Worm (Caenorhabditis elegans) whole organism, midembryonic: ENCODE data around the gene T25B2.4.

Experiments used
- flt-1 ChIP-seq: fragments of 200-800 bp; sonication (Bioruptor generic); IDR thresholded peaks from 2 replicates; pipeline ENCODE4 v1.3.6; 2022; ENCODE audit warnings: missing genetic modification characterization, missing compliant biosample characterization
- med-1 ChIP-seq: sonication (generic microtip); optimal IDR thresholded peaks from 2 replicates; lab custom pipeline; 2017; ENCODE audit warnings: missing genetic modification characterization, mild to moderate bottlenecking, missing compliant biosample characterization, antibody characterized with exemption, missing genetic modification reagents; ENCODE audit not compliant: insufficient read depth
- ref-1 ChIP-seq: fragments of 200-800 bp; sonication (Bioruptor generic); conservative IDR thresholded peaks from 2 replicates; pipeline ENCODE4 v1.3.6; 2022; ENCODE audit warnings: missing genetic modification reagents, missing genetic modification characterization, missing compliant biosample characterization
- ztf-23 ChIP-seq: fragments of 200-800 bp; sonication (Bioruptor generic); IDR thresholded peaks from 2 replicates; pipeline ENCODE4 v1.3.6; 2022; ENCODE audit warnings: missing genetic modification reagents, missing genetic modification characterization, missing compliant biosample characterization

DNA sequence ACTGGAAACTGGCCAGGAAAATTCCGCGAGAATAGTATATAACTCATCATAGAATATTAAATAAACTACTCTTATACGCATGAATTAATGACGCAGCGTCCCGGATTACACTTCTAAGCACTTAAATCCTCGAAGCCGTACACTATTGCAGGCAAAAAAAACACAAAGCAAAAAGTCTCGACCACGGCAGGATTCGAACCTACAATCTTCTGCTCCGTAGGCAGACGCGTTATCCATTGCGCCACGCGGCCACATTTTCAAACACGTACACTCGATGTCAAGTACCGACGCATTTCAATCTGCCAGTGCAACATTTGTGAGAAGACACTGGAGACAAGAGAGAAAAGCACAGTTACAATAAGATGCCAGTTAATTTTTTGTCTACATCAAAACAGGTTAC, 41.8 kb downstream of the T25B2.4 start:
- no peak for TF ChIP-seq med-1 (GFP tag; lab: Kevin White, UChicago)
- TF ChIP-seq ztf-23: peak; percentile 80
- TF ChIP-seq ref-1 (GFP tag; lab: Robert Waterston, UW): 0 out of 2 replicates have a peak, but pooled peaks have one; percentile 54
- peak; percentile 89 for TF ChIP-seq flt-1
